Fruit fly (Drosophila melanogaster): ENCODE data around the gene mIF2.

The mIF2 gene

DNA sequence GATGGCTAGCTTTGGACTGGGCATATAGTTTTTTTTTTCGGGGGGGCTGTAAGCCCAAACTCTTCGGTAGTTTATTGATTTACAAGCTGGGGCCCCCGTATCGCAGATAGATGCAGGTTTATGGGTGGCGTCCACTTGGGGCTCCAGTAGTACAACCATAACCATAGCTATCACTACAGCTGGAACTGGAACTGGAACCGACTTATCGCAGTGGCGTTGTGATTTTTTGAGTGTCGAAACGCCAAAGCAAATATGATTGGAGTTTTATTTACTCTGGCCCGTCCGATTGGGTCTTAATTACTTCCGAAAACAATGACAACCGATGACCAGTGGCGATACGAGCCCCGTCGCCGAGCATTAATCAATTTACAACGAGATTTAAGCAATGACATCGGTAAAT, 45.8 kb upstream of the mIF2 start (continued):
- TF ChIP-seq Jarid2 (GFP tag; optimal IDR thresholded peaks at IDR 0.05) (peak; percentile 22), CG10209 (GFP tag; optimal IDR thresholded peaks at IDR 0.05) (peak; percentile 30), corto (GFP tag; optimal IDR thresholded peaks at IDR 0.05) (no peak), odd (GFP tag; optimal IDR thresholded peaks at IDR 0.05) (peak; percentile 61), CG6765 (GFP tag; optimal IDR thresholded peaks at IDR 0.05) (no peak), CG17359 (tag; optimal IDR thresholded peaks at IDR 0.05) (peak; percentile 56), MESR4 (GFP tag; optimal IDR thresholded peaks at IDR 0.05) (no peak), HmgZ (tag; optimal IDR thresholded peaks at IDR 0.05) (peak; percentile 50), Blimp-1 (GFP tag; optimal IDR thresholded peaks at IDR 0.05) (peak; percentile 39), CG8281 (tag; optimal IDR thresholded peaks at IDR 0.05) (peak; percentile 5), grn (GFP tag; optimal IDR thresholded peaks at IDR 0.05) (peak; percentile 78), CG18262 (tag; optimal IDR thresholded peaks at IDR 0.05) (peak; percentile 26), C15 (GFP tag; IDR thresholded peaks at IDR 0.05) (no peak), CG18011 (GFP tag; optimal IDR thresholded peaks at IDR 0.05) (peak; percentile 4), Atf3 (GFP tag; optimal IDR thresholded peaks at IDR 0.05) (no peak), caup (GFP tag; optimal IDR thresholded peaks at IDR 0.05; ENCODE audit: severe bottlenecking) (peak; percentile 6), CG32532 (GFP tag; IDR thresholded peaks at IDR 0.05) (peak; percentile 31), ken (GFP tag; IDR thresholded peaks at IDR 0.05) (0 out of 3 replicates have a peak, but pooled peaks have one; percentile 41), D19B (GFP tag; optimal IDR thresholded peaks at IDR 0.05) (no peak), gem (tag; optimal IDR thresholded peaks at IDR 0.05) (peak; percentile 48), gro (GFP tag; optimal IDR thresholded peaks at IDR 0.05) (no peak), CG12219 (GFP tag; optimal IDR thresholded peaks at IDR 0.05) (peak; percentile 21), lola (GFP tag; optimal IDR thresholded peaks at IDR 0.05) (peak in 1 of 3 experiments; percentile 29), fd64A (GFP tag; optimal IDR thresholded peaks at IDR 0.05) (peak; percentile 71), BtbVII (GFP tag; optimal IDR thresholded peaks at IDR 0.05) (peak; percentile 18), CG12391 (tag; optimal IDR thresholded peaks at IDR 0.05) (peak; percentile 8), CG3838 (GFP tag; optimal IDR thresholded peaks at IDR 0.05) (no peak), sr (GFP tag; IDR thresholded peaks at IDR 0.05) (peak; percentile 41; the same call in 1 of the 3 replicates), nom (GFP tag; optimal IDR thresholded peaks at IDR 0.05) (no peak), en (GFP tag; optimal IDR thresholded peaks at IDR 0.05) (peak; percentile 20), Hmx (GFP tag; optimal IDR thresholded peaks at IDR 0.05) (no peak), unpg (GFP tag; optimal IDR thresholded peaks at IDR 0.05) (peak; percentile 53), Six4 (GFP tag; optimal IDR thresholded peaks at IDR 0.05) (no peak), CG18599 (GFP tag; optimal IDR thresholded peaks at IDR 0.05) (peak; percentile 37), ara (GFP tag; IDR thresholded peaks at IDR 0.05) (peak; percentile 44; the same call in 1 of the 2 replicates), CG4328 (GFP tag; optimal IDR thresholded peaks at IDR 0.05) (peak; percentile 28), CG11695 (GFP tag; IDR thresholded peaks at IDR 0.05) (peak; percentile 56; the same call in 1 of the 3 replicates), CG2678 (tag; optimal IDR thresholded peaks at IDR 0.05) (peak; percentile 62), CG5953 (GFP tag; IDR thresholded peaks at IDR 0.05) (peak; percentile 47; the same call in 1 of the 2 replicates), CG8388 (GFP tag; optimal IDR thresholded peaks at IDR 0.05) (peak; percentile 28), hkb (optimal IDR thresholded peaks at IDR 0.05) (no peak), hkb (GFP tag; IDR thresholded peaks at IDR 0.05) (peak; percentile 53), Dbx (GFP tag; IDR thresholded peaks at IDR 0.05) (no peak), CG14050 (GFP tag; IDR thresholded peaks at IDR 0.05) (0 out of 3 replicates have a peak, but pooled peaks have one; percentile 30), CG3407 (GFP tag; optimal IDR thresholded peaks at IDR 0.05) (peak; percentile 69), CG7357 (GFP tag; IDR thresholded peaks at IDR 0.05) (no peak), NFAT (GFP tag; IDR thresholded peaks at IDR 0.05) (no peak), CG14667 (GFP tag; IDR thresholded peaks at IDR 0.05) (no peak), CG10321 (GFP tag; IDR thresholded peaks at IDR 0.05) (peak; percentile 31; the same call in 1 of the 2 replicates), Atf6 (GFP tag; IDR thresholded peaks at IDR 0.05) (0 out of 2 replicates have a peak, but pooled peaks have one; percentile 31)

Measured in whole organism, embryonic.